Worm (Caenorhabditis elegans): Measurements from ENCODE around the gene tofu-6.
A peak's percentile ranks its signal among the peaks of the same experiment; 100 is the strongest.

Gene tofu-6

ce11 chrII:5425633-5426032, 4.6 kb downstream of the tofu-6 start, which contains the start of gene F07F6.8:
F07F6.8 (minus strand) TSS chrII:5425733.
- TF ChIP-seq K02D7.2 (tag; optimal IDR thresholded peaks at IDR 0.05) (no peak), nfya-1 (tag; optimal IDR thresholded peaks at IDR 0.05) (no peak), hlh-8 (tag; optimal IDR thresholded peaks at IDR 0.05) (no peak), eyg-1 (tag; optimal IDR thresholded peaks at IDR 0.05) (no peak), ceh-30 (tag; optimal IDR thresholded peaks at IDR 0.05) (no peak), hlh-13 (GFP tag; optimal IDR thresholded peaks at IDR 0.05) (no peak), ceh-31 (tag; optimal IDR thresholded peaks at IDR 0.05) (no peak)

ce11 chrII:5426054-5426453, 5.0 kb downstream of the tofu-6 start:
- TF ChIP-seq ets-4 (tag; optimal IDR thresholded peaks at IDR 0.05) (no peak), hlh-30 (tag; optimal IDR thresholded peaks at IDR 0.05; ENCODE audit: insufficient read depth) (peak; percentile 95), unc-55 (GFP tag; optimal IDR thresholded peaks at IDR 0.05) (peak; percentile 33), ceh-31 (tag; optimal IDR thresholded peaks at IDR 0.05) (peak; percentile 6), elt-2 (tag; optimal IDR thresholded peaks at IDR 0.05) (peak; percentile 74), tbx-2 (tag; optimal IDR thresholded peaks at IDR 0.05) (peak; percentile 43), nfya-1 (tag; optimal IDR thresholded peaks at IDR 0.05) (peak; percentile 61), tbx-7 (tag; optimal IDR thresholded peaks at IDR 0.05) (no peak)

- no peak for TF ChIP-seq ttx-3 (tag; optimal IDR thresholded peaks at IDR 0.05)
- no peak for TF ChIP-seq gmeb-2 (tag; optimal IDR thresholded peaks at IDR 0.05)
- no peak for TF ChIP-seq che-1 (tag; optimal IDR thresholded peaks at IDR 0.05)
- TF ChIP-seq hlh-8 (tag; optimal IDR thresholded peaks at IDR 0.05): no peak
Observed at ce11 chrII:5426470-5426869, 5.4 kb downstream of the tofu-6 start.

DNA sequence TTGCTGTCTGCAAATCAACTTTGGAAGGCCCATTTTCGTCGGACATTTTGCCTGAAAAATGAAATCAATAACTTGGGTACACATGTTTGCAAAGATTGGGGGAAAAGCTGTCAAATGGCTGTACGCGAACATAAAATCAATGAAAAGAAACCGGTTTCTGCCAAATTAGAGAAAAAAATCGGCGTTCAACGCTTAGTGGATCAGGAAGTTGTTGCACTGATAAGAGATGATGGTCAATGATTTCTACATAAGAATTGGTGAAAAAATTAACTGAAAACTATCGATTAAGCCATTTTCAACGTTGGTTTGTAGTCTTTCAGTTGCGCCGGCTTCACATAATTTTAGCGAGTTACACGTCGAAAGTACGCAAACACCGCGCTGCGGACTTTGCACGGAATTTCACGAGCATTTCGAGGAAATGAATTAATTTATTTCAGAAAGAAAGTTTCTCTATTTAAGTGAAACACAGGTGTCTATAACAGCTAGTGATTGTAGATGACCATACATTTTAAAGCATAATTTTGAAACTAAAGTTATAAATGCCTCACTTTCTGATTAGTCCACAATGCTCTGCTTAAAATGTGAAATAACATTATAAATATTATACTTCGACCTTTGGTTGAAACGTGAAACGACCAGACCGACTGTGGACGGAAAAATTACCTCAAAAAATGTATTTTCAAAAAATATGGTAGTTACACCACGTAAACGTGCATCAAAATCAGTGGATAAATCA, 8.6 kb downstream of the tofu-6 start, which contains the start of the genes F07F6.4 and F07F6.2:
F07F6.4 (minus strand) TSS at position 51 of the 736 bp plus-strand sequence.
F07F6.2 (plus strand) TSS at position 686 of the 736 bp plus-strand sequence.
- TF ChIP-seq unc-55 (GFP tag; optimal IDR thresholded peaks at IDR 0.05) (no peak), unc-42 (tag; optimal IDR thresholded peaks at IDR 0.05) (peak; percentile 35), hlh-13 (GFP tag; optimal IDR thresholded peaks at IDR 0.05) (no peak), tbx-2 (tag; optimal IDR thresholded peaks at IDR 0.05) (peak; percentile 9), elt-4 (tag; optimal IDR thresholded peaks at IDR 0.05) (no peak), che-1 (tag; optimal IDR thresholded peaks at IDR 0.05) (no peak), unc-3 (GFP tag; conservative IDR thresholded peaks at IDR 0.05) (no peak), unc-3 (tag; optimal IDR thresholded peaks at IDR 0.05) (peak; percentile 19), C38D4.7 (GFP tag; optimal IDR thresholded peaks at IDR 0.05) (no peak), zip-5 (tag; optimal IDR thresholded peaks at IDR 0.05) (no peak), dve-1 (tag; optimal IDR thresholded peaks at IDR 0.05) (peak; percentile 3), pat-9 (tag; optimal IDR thresholded peaks at IDR 0.05) (no peak)

- TF ChIP-seq ceh-34 (tag; optimal IDR thresholded peaks at IDR 0.05) (no peak), ref-2 (tag; optimal IDR thresholded peaks at IDR 0.05) (no peak), eyg-1 (tag; optimal IDR thresholded peaks at IDR 0.05) (no peak), unc-86 (tag; optimal IDR thresholded peaks at IDR 0.05) (no peak), gmeb-2 (tag; optimal IDR thresholded peaks at IDR 0.05) (no peak), ceh-18 (tag; optimal IDR thresholded peaks at IDR 0.05) (no peak), ceh-48 (tag; optimal IDR thresholded peaks at IDR 0.05) (no peak), rnt-1 (tag; optimal IDR thresholded peaks at IDR 0.05) (no peak), syd-9 (tag; optimal IDR thresholded peaks at IDR 0.05) (no peak)
Observed at ce11 chrII:5433069-5433468, 12.0 kb downstream of the tofu-6 start, which contains the start of gene srx-114. srx-114 (minus strand) TSS chrII:5433169.

DNA sequence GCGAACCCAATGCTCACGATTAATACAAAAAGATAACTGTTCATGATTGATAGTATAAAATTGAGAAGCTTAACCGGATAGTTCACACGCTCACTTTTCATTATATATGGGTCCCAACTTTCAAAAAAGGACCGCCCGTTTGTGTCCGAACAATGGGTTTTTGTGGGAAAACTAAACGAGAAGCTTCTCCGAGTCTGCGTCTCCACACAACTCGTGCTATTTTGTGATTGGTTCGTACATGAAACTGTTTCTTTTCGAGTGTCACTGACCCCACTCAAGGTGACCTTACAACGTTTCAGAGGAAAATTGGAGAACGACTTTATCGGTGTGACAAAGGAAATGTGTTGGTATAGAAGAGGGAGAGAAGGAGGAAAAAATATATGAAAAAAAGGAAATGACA, 15.8 kb downstream of the tofu-6 start, which contains the start of gene dct-5:
dct-5 (minus strand) TSS at position 101 of the 400 bp plus-strand sequence.
- TF ChIP-seq ceh-34 (tag; optimal IDR thresholded peaks at IDR 0.05) (no peak), ceh-2 (tag; optimal IDR thresholded peaks at IDR 0.05) (no peak), unc-3 (GFP tag; conservative IDR thresholded peaks at IDR 0.05) (no peak), unc-3 (tag; optimal IDR thresholded peaks at IDR 0.05) (no peak), ama-1 (optimal IDR thresholded peaks at IDR 0.05) (no peak), ceh-30 (tag; optimal IDR thresholded peaks at IDR 0.05) (no peak), ztf-16 (tag; optimal IDR thresholded peaks at IDR 0.05) (no peak), eyg-1 (tag; optimal IDR thresholded peaks at IDR 0.05) (no peak), ceh-24 (tag; optimal IDR thresholded peaks at IDR 0.05) (no peak), pag-3 (tag; optimal IDR thresholded peaks at IDR 0.05; ENCODE audit: borderline replicate concordance) (no peak), lim-6 (tag; optimal IDR thresholded peaks at IDR 0.05) (no peak), T23F11.4 (GFP tag; optimal IDR thresholded peaks at IDR 0.05) (no peak), gmeb-2 (tag; optimal IDR thresholded peaks at IDR 0.05) (no peak), pros-1 (tag; optimal IDR thresholded peaks at IDR 0.05) (no peak)
